Worm (Caenorhabditis elegans) whole organism, late embryonic: Measurements from ENCODE around the gene aakg-1.

ENCODE experiments used
- C08G9.2 ChIP-seq: sonication (generic microtip); optimal IDR thresholded peaks from 2 replicates; lab custom pipeline; 2016; ENCODE audit warnings: mild to moderate bottlenecking, missing genetic modification characterization, moderate library complexity, missing compliant biosample characterization
- C38D4.7 ChIP-seq: fragments of 200-800 bp; sonication (Bioruptor generic); optimal IDR thresholded peaks from 2 replicates; lab custom pipeline; 2018; ENCODE audit warnings: mild to moderate bottlenecking, missing genetic modification characterization, moderate library complexity, missing compliant biosample characterization
- F13H6.1 ChIP-seq: sonication (generic microtip); optimal IDR thresholded peaks from 2 replicates; lab custom pipeline; 2016; ENCODE audit warnings: missing genetic modification characterization, missing compliant biosample characterization
- K09A11.1 ChIP-seq: sonication (generic microtip); optimal IDR thresholded peaks from 2 replicates; lab custom pipeline; 2017; ENCODE audit warnings: antibody characterized with exemption, mild to moderate bottlenecking, missing genetic modification characterization, missing compliant biosample characterization; ENCODE audit not compliant: insufficient read depth
- ahr-1 ChIP-seq: sonication (generic microtip); optimal IDR thresholded peaks from 2 replicates; lab custom pipeline; 2016; ENCODE audit warnings: missing genetic modification characterization, missing compliant biosample characterization
- ama-1 ChIP-seq: fragments of 150-350 bp; optimal IDR thresholded peaks from 2 replicates; lab custom pipeline; 2014
- ceh-2 ChIP-seq: sonication (generic microtip); optimal IDR thresholded peaks from 2 replicates; lab custom pipeline; 2016; ENCODE audit warnings: missing genotype, missing genetic modification characterization, missing compliant biosample characterization
- ceh-24 ChIP-seq: sonication (generic microtip); optimal IDR thresholded peaks from 2 replicates; lab custom pipeline; 2016; ENCODE audit warnings: mild to moderate bottlenecking, missing genetic modification characterization, missing compliant biosample characterization
- ceh-30 ChIP-seq: fragments of 150-350 bp; optimal IDR thresholded peaks from 2 replicates; lab custom pipeline; 2014; ENCODE audit warnings: missing biosample characterization, missing genetic modification characterization
- ceh-31 ChIP-seq: sonication (generic microtip); optimal IDR thresholded peaks from 2 replicates; lab custom pipeline; 2016; ENCODE audit warnings: missing genetic modification characterization, missing compliant biosample characterization
- ceh-34 ChIP-seq: sonication (generic microtip); optimal IDR thresholded peaks from 2 replicates; lab custom pipeline; 2016; ENCODE audit warnings: mild to moderate bottlenecking, missing genetic modification characterization, missing compliant biosample characterization
- ceh-45 ChIP-seq: fragments of 200-800 bp; sonication (Bioruptor generic); IDR thresholded peaks from 2 replicates; pipeline ENCODE4 v1.3.6; 2022; ENCODE audit warnings: missing genetic modification reagents, missing genetic modification characterization, missing compliant biosample characterization
- ceh-48 ChIP-seq: sonication (generic microtip); optimal IDR thresholded peaks from 2 replicates; lab custom pipeline; 2016; ENCODE audit warnings: missing genetic modification characterization, inconsistent platforms, missing compliant biosample characterization
- ceh-6 ChIP-seq: fragments of 200-800 bp; sonication (Bioruptor generic); optimal IDR thresholded peaks from 2 replicates; lab custom pipeline; 2018; ENCODE audit warnings: mild to moderate bottlenecking, missing genetic modification characterization, missing compliant biosample characterization
- ceh-9 ChIP-seq: sonication (generic microtip); optimal IDR thresholded peaks from 2 replicates; lab custom pipeline; 2016; ENCODE audit warnings: mild to moderate bottlenecking, missing genetic modification characterization, inconsistent platforms, missing compliant biosample characterization
- che-1 ChIP-seq: sonication (generic microtip); optimal IDR thresholded peaks from 2 replicates; lab custom pipeline; 2016; ENCODE audit warnings: mild to moderate bottlenecking, missing genetic modification characterization, missing compliant biosample characterization
- dmd-4 ChIP-seq: sonication (generic microtip); optimal IDR thresholded peaks from 2 replicates; lab custom pipeline; 2016; ENCODE audit warnings: borderline replicate concordance, missing genetic modification characterization, missing compliant biosample characterization
- dve-1 ChIP-seq: sonication (generic microtip); optimal IDR thresholded peaks from 2 replicates; lab custom pipeline; 2017; ENCODE audit warnings: antibody characterized with exemption, mild to moderate bottlenecking, missing genetic modification characterization, missing compliant biosample characterization
- elt-2 ChIP-seq: sonication (generic microtip); optimal IDR thresholded peaks from 2 replicates; lab custom pipeline; 2016; ENCODE audit warnings: missing genetic modification reagents, missing genetic modification characterization, missing compliant biosample characterization
- ets-4 ChIP-seq: sonication (generic microtip); optimal IDR thresholded peaks from 2 replicates; lab custom pipeline; 2016; ENCODE audit warnings: missing genetic modification characterization, missing compliant biosample characterization
- eyg-1 ChIP-seq: sonication (generic microtip); optimal IDR thresholded peaks from 2 replicates; lab custom pipeline; 2016; ENCODE audit warnings: missing genotype, missing genetic modification characterization, missing compliant biosample characterization
- fkh-10 ChIP-seq: fragments of 150-350 bp; optimal IDR thresholded peaks from 2 replicates; lab custom pipeline; 2014; ENCODE audit warnings: missing biosample characterization, missing genetic modification reagents, missing genetic modification characterization
- gmeb-2 ChIP-seq: sonication (generic microtip); optimal IDR thresholded peaks from 2 replicates; lab custom pipeline; 2016; ENCODE audit warnings: missing genetic modification characterization, inconsistent platforms, missing compliant biosample characterization
- hlh-13 ChIP-seq: fragments of 200-800 bp; sonication (Bioruptor generic); optimal IDR thresholded peaks from 2 replicates; lab custom pipeline; 2018; ENCODE audit warnings: mild to moderate bottlenecking, missing genetic modification characterization, missing compliant biosample characterization
- hlh-30 ChIP-seq: sonication (generic microtip); optimal IDR thresholded peaks from 2 replicates; lab custom pipeline; 2017; ENCODE audit warnings: antibody characterized with exemption, missing genetic modification characterization, missing compliant biosample characterization; ENCODE audit not compliant: insufficient read depth
- hlh-6 ChIP-seq: sonication (generic microtip); optimal IDR thresholded peaks from 2 replicates; lab custom pipeline; 2016; ENCODE audit warnings: missing genotype, missing genetic modification characterization, missing compliant biosample characterization
- lim-6 ChIP-seq: sonication (generic microtip); optimal IDR thresholded peaks from 2 replicates; lab custom pipeline; 2016; ENCODE audit warnings: missing genetic modification characterization, missing compliant biosample characterization
- lin-11 ChIP-seq: fragments of 200-800 bp; sonication (Bioruptor generic); optimal IDR thresholded peaks from 2 replicates; lab custom pipeline; 2018; ENCODE audit warnings: mild to moderate bottlenecking, missing genetic modification characterization, missing compliant biosample characterization
- madf-2 ChIP-seq: sonication (generic microtip); optimal IDR thresholded peaks from 2 replicates; lab custom pipeline; 2017; ENCODE audit warnings: missing genetic modification characterization, missing compliant biosample characterization
- mec-3 ChIP-seq: sonication (generic microtip); optimal IDR thresholded peaks from 2 replicates; lab custom pipeline; 2016; ENCODE audit warnings: borderline replicate concordance, missing genetic modification characterization, missing compliant biosample characterization
- nhr-11 ChIP-seq: fragments of 150-350 bp; optimal IDR thresholded peaks from 2 replicates; lab custom pipeline; 2014; ENCODE audit warnings: missing biosample characterization, missing genetic modification characterization
- nhr-232 ChIP-seq: sonication (generic microtip); optimal IDR thresholded peaks from 2 replicates; lab custom pipeline; 2016; ENCODE audit warnings: missing genetic modification characterization, missing compliant biosample characterization
- odd-2 ChIP-seq: sonication (generic microtip); optimal IDR thresholded peaks from 2 replicates; lab custom pipeline; 2017; ENCODE audit warnings: antibody characterized with exemption, mild to moderate bottlenecking, missing genetic modification characterization, missing compliant biosample characterization
- pag-3 ChIP-seq: sonication (generic microtip); optimal IDR thresholded peaks from 2 replicates; lab custom pipeline; 2016; ENCODE audit warnings: missing compliant biosample characterization, missing genetic modification characterization, borderline replicate concordance
- pha-4 ChIP-seq: fragments of 150-350 bp; optimal IDR thresholded peaks from 2 replicates; lab custom pipeline; 2018; ENCODE audit warnings: missing biosample characterization, missing genetic modification reagents, missing genetic modification characterization
- pqm-1 ChIP-seq: sonication (generic microtip); optimal IDR thresholded peaks from 2 replicates; lab custom pipeline; 2016; ENCODE audit warnings: missing genetic modification characterization, missing compliant biosample characterization
- ref-2 ChIP-seq: sonication (generic microtip); optimal IDR thresholded peaks from 2 replicates; lab custom pipeline; 2016; ENCODE audit warnings: missing genetic modification characterization, missing compliant biosample characterization
- rnt-1 ChIP-seq: sonication (generic microtip); optimal IDR thresholded peaks from 2 replicates; lab custom pipeline; 2016; ENCODE audit warnings: missing genetic modification characterization, missing compliant biosample characterization
- sox-4 ChIP-seq: sonication (generic microtip); optimal IDR thresholded peaks from 2 replicates; lab custom pipeline; 2017; ENCODE audit warnings: mild to moderate bottlenecking, missing genetic modification characterization, inconsistent platforms, missing compliant biosample characterization
- syd-9 ChIP-seq: sonication (generic microtip); optimal IDR thresholded peaks from 2 replicates; lab custom pipeline; 2016; ENCODE audit warnings: mild to moderate bottlenecking, missing genetic modification characterization, moderate library complexity, missing compliant biosample characterization
- tbx-2 ChIP-seq: sonication (generic microtip); optimal IDR thresholded peaks from 2 replicates; lab custom pipeline; 2016; ENCODE audit warnings: missing genetic modification characterization, missing compliant biosample characterization
- tbx-7 ChIP-seq: sonication (generic microtip); optimal IDR thresholded peaks from 2 replicates; lab custom pipeline; 2016; ENCODE audit warnings: missing genotype, missing genetic modification characterization, missing compliant biosample characterization
- ttx-3 ChIP-seq: sonication (generic microtip); optimal IDR thresholded peaks from 2 replicates; lab custom pipeline; 2016; ENCODE audit warnings: missing genetic modification reagents, missing genetic modification characterization, missing compliant biosample characterization
- unc-42 ChIP-seq: sonication (generic microtip); optimal IDR thresholded peaks from 2 replicates; lab custom pipeline; 2016; ENCODE audit warnings: missing genotype, missing genetic modification characterization, missing compliant biosample characterization
- unc-55 ChIP-seq: sonication (generic microtip); optimal IDR thresholded peaks from 2 replicates; lab custom pipeline; 2017; ENCODE audit warnings: missing biosample characterization, missing genetic modification reagents, missing genetic modification characterization
- zip-5 ChIP-seq: sonication (generic microtip); optimal IDR thresholded peaks from 2 replicates; lab custom pipeline; 2016; ENCODE audit warnings: missing genetic modification characterization, missing compliant biosample characterization

Gene aakg-1

DNA sequence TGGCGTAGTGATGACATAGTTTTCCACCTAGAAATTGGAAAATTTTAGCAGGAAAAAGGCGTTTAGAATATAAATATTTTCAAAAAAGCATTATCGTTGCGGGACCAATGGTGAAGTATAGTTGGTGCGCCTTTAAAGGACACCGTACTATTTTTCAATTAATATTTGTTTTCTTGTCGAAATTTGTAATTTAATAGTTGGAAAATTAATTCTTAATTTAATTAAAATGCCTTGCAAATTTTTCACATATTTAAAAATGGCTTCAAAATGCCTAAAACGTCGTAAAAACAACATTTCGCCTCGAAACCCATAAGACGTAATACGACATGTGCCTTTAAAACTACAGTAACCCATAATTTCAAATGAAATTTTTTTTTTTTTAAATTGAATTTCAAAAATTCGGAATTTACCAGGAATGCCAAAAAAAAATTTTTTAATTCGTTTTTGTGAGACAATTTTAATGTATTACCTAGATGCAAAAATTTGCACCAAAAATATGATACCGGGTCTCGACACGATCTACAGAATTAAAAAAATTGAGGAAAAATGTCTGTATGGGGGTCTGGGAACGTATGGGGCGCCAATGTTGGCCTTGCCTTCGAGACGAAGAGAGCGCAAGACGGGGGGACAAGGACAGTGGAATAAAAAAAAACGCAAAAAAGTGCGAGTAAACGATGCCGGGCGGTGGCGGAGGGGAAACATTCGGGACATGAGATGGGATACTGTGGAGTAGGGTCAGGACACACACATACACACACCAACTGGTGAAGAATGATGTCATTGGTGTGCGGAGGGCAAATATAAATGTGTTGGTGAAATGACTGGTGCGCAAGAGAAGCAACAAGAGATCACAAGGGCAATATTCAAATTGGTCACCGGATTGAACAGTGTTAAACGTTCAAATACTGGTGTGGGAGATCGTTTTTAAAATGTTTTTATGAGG, at the start of gene aakg-1 (continued):
- TF ChIP-seq unc-55 (GFP tag; lab: Kevin White, UChicago) (no peak), ama-1 (lab: Kevin White, UChicago) (no peak), gmeb-2 (tag; lab: Kevin White, UChicago) (no peak)

DNA sequence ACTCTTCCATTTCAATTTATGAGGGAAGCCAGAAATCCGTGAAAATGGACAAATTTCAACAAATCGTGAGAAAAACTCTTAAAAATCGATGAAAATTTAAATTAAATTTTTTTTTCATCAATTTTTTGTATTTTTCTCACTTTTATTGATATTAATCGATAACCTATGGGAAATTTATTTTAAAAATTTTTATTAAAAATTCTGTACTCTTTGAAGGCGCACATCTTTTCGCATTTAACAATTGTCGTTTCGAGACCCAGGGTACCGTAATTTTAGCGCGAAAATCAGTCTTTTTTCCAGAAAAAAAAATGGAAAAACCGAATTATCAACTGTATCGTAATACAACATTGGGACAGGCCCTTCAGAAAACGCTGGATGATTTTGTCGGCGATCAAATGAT, 49.3 kb upstream of the aakg-1 start, which contains the start of gene gtf-2A2:
gtf-2A2 (plus strand) TSS at position 301 of the 400 bp plus-strand sequence.
- TF ChIP-seq tbx-2: no peak
- no peak for TF ChIP-seq dmd-4
- TF ChIP-seq C08G9.2: no peak
- no peak for TF ChIP-seq K09A11.1 (tag; lab: Kevin White, UChicago)
- no peak for TF ChIP-seq rnt-1 (tag; lab: Kevin White, UChicago)
- TF ChIP-seq nhr-11 (tag; lab: Kevin White, UChicago): no peak
- no peak for TF ChIP-seq ttx-3 (tag; lab: Kevin White, UChicago)
- TF ChIP-seq lin-11 (tag; lab: Kevin White, UChicago): no peak
- no peak for TF ChIP-seq dve-1
- TF ChIP-seq ceh-6: no peak
- TF ChIP-seq tbx-7 (tag; lab: Kevin White, UChicago): no peak
- TF ChIP-seq hlh-13: no peak
- TF ChIP-seq che-1: no peak
- TF ChIP-seq ref-2 (tag; lab: Kevin White, UChicago): no peak
- no peak for TF ChIP-seq pha-4

DNA sequence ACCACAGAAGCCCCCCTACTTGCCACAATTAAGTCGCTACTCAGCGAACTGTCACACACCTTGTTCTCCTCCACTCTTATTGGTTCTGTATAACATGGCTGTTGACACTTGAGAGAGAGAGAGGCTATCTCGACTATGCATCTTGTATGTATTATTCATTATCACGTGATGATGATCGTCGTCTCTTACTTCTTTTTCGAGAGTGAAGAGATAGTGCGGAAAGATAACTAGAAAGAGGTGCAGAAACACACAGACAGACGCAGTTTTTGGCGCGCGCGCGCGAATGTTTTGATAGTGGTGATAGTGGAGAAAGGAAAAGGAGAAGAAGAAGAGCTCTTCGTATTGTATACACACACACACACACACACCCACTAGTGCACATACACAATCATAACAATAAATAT, 41.8 kb upstream of the aakg-1 start:
- TF ChIP-seq ref-2 (tag; lab: Kevin White, UChicago) (peak; percentile 61), dve-1 (peak; percentile 54), mec-3 (tag; lab: Kevin White, UChicago) (no peak), lim-6 (no peak), tbx-7 (tag; lab: Kevin White, UChicago) (no peak), unc-42 (no peak), sox-4 (tag; lab: Kevin White, UChicago) (no peak), dmd-4 (no peak), zip-5 (tag; lab: Kevin White, UChicago) (no peak), fkh-10 (GFP tag; lab: Kevin White, UChicago) (no peak), ceh-9 (tag; lab: Kevin White, UChicago) (no peak), nhr-11 (tag; lab: Kevin White, UChicago) (no peak), ceh-45 (GFP tag; lab: Robert Waterston, UW) (no peak), hlh-30 (tag; lab: Kevin White, UChicago) (peak; percentile 90), ceh-34 (tag; lab: Kevin White, UChicago) (no peak), ets-4 (tag; lab: Kevin White, UChicago) (no peak), ceh-24 (tag; lab: Kevin White, UChicago) (no peak), pag-3 (tag; lab: Kevin White, UChicago) (no peak), ahr-1 (tag; lab: Kevin White, UChicago) (no peak), madf-2 (tag; lab: Kevin White, UChicago) (no peak), ceh-2 (no peak), ceh-48 (tag; lab: Kevin White, UChicago) (no peak), syd-9 (tag; lab: Kevin White, UChicago) (no peak), F13H6.1 (tag; lab: Kevin White, UChicago) (no peak), pha-4 (no peak), C38D4.7 (no peak), ceh-31 (tag; lab: Kevin White, UChicago) (no peak), gmeb-2 (tag; lab: Kevin White, UChicago) (no peak), rnt-1 (tag; lab: Kevin White, UChicago) (peak; percentile 69), pqm-1 (tag; lab: Kevin White, UChicago) (peak; percentile 26), elt-2 (peak; percentile 94), hlh-6 (no peak), K09A11.1 (tag; lab: Kevin White, UChicago) (no peak), eyg-1 (tag; lab: Kevin White, UChicago) (no peak), ceh-30 (tag; lab: Kevin White, UChicago) (no peak), nhr-232 (tag; lab: Kevin White, UChicago) (no peak), odd-2 (tag; lab: Kevin White, UChicago) (no peak), unc-55 (GFP tag; lab: Kevin White, UChicago) (peak; percentile 13)
